Fruit fly (Drosophila melanogaster) whole organism, embryonic: Measurements from ENCODE around the gene feo.

Experiments
- BtbVII ChIP-seq: fragments of 200-800 bp; sonication (Bioruptor generic); optimal IDR thresholded peaks from 3 replicates; lab custom pipeline; 2017; ENCODE audit warnings: missing biosample characterization, mild to moderate bottlenecking, missing genetic modification characterization
- CG10654 ChIP-seq: fragments of 200-800 bp; sonication (Bioruptor generic); optimal IDR thresholded peaks from 2 replicates; lab custom pipeline; 2016; ENCODE audit warnings: missing biosample characterization, missing genetic modification characterization
- CG10979 ChIP-seq: fragments of 200-800 bp; sonication (Bioruptor generic); optimal IDR thresholded peaks from 2 replicates; lab custom pipeline; 2018; ENCODE audit warnings: missing biosample characterization, mild to moderate bottlenecking, missing genetic modification characterization, moderate library complexity
- CG12155 ChIP-seq: fragments of 200-800 bp; sonication (Bioruptor generic); optimal IDR thresholded peaks from 3 replicates; lab custom pipeline; 2016; ENCODE audit warnings: missing biosample characterization, missing genetic modification characterization
- CG12236 ChIP-seq: fragments of 200-800 bp; sonication (Bioruptor generic); optimal IDR thresholded peaks from 2 replicates; lab custom pipeline; 2016; ENCODE audit warnings: missing biosample characterization, missing genetic modification characterization
- CG14441 ChIP-seq: fragments of 200-800 bp; sonication (Bioruptor generic); IDR thresholded peaks from 2 replicates; pipeline ENCODE4 v1.3.6; 2022; ENCODE audit warnings: missing biosample characterization, missing genetic modification characterization
- CG1529 ChIP-seq: fragments of 200-800 bp; sonication (Bioruptor generic); optimal IDR thresholded peaks from 3 replicates; lab custom pipeline; 2018; ENCODE audit warnings: missing biosample characterization, missing genetic modification characterization
- CG15601 ChIP-seq: fragments of 200-800 bp; sonication (Bioruptor generic); optimal IDR thresholded peaks from 3 replicates; lab custom pipeline; 2019; ENCODE audit warnings: missing biosample characterization, mild to moderate bottlenecking, missing genetic modification characterization, moderate library complexity
- CG16863 ChIP-seq: fragments of 200-800 bp; sonication (Bioruptor generic); optimal IDR thresholded peaks from 3 replicates; lab custom pipeline; 2016; ENCODE audit warnings: missing biosample characterization, missing genetic modification characterization
- CG17829 ChIP-seq: fragments of 200-800 bp; optimal IDR thresholded peaks from 2 replicates; lab custom pipeline; 2019; ENCODE audit warnings: missing biosample characterization, mild to moderate bottlenecking, missing genetic modification characterization, moderate library complexity
- CG2889 ChIP-seq: fragments of 200-800 bp; sonication (Bioruptor generic); IDR thresholded peaks from 3 replicates; pipeline ENCODE4 v1.3.6; 2022; ENCODE audit warnings: missing biosample characterization, missing genetic modification characterization
- CG33213 ChIP-seq: fragments of 200-800 bp; sonication (Bioruptor generic); optimal IDR thresholded peaks from 3 replicates; lab custom pipeline; 2016; ENCODE audit warnings: missing biosample characterization, missing genetic modification characterization
- CG33557 ChIP-seq: fragments of 200-800 bp; sonication (Bioruptor generic); optimal IDR thresholded peaks from 2 replicates; lab custom pipeline; 2019; ENCODE audit warnings: missing biosample characterization, mild to moderate bottlenecking, missing genetic modification characterization, moderate library complexity
- CG34376 ChIP-seq: fragments of 200-800 bp; sonication (Bioruptor generic); optimal IDR thresholded peaks from 2 replicates; lab custom pipeline; 2018; ENCODE audit warnings: missing biosample characterization, mild to moderate bottlenecking, missing genetic modification characterization
- CG4328 ChIP-seq: fragments of 200-800 bp; sonication (Bioruptor generic); optimal IDR thresholded peaks from 3 replicates; lab custom pipeline; 2017; ENCODE audit warnings: missing biosample characterization, missing genetic modification reagents, missing genetic modification characterization
- CG6689 ChIP-seq: fragments of 200-800 bp; sonication (Bioruptor generic); IDR thresholded peaks from 2 replicates; pipeline ENCODE4 v1.3.6; 2022; ENCODE audit warnings: missing biosample characterization, missing genetic modification characterization
- CG8765 ChIP-seq: fragments of 200-800 bp; sonication (Bioruptor generic); IDR thresholded peaks from 2 replicates; pipeline ENCODE4 v1.3.6; 2022; ENCODE audit warnings: missing biosample characterization, missing genetic modification characterization
- CG9609 ChIP-seq: fragments of 200-800 bp; sonication (Bioruptor generic); optimal IDR thresholded peaks from 3 replicates; lab custom pipeline; 2016; ENCODE audit warnings: missing biosample characterization, missing genetic modification characterization
- D19B ChIP-seq: fragments of 200-800 bp; sonication (Bioruptor generic); optimal IDR thresholded peaks from 2 replicates; lab custom pipeline; 2017; ENCODE audit warnings: missing biosample characterization, mild to moderate bottlenecking, missing genetic modification characterization
- Dad ChIP-seq: fragments of 200-800 bp; sonication (Bioruptor generic); optimal IDR thresholded peaks from 3 replicates; lab custom pipeline; 2016; ENCODE audit warnings: missing biosample characterization, missing genetic modification characterization
- Dip2 ChIP-seq: fragments of 200-800 bp; sonication (Bioruptor generic); IDR thresholded peaks from 2 replicates; pipeline ENCODE4 v1.3.6; 2022; ENCODE audit warnings: missing biosample characterization, missing genetic modification characterization
- Doc2 ChIP-seq: fragments of 200-800 bp; sonication (Bioruptor generic); IDR thresholded peaks from 2 replicates; pipeline ENCODE4 v1.3.6; 2022; ENCODE audit warnings: missing biosample characterization, missing genetic modification characterization
- Dp ChIP-seq: fragments of 200-800 bp; sonication (Bioruptor generic); optimal IDR thresholded peaks from 2 replicates; lab custom pipeline; 2018; ENCODE audit warnings: missing biosample characterization, mild to moderate bottlenecking, missing genetic modification characterization, moderate library complexity
- Dref ChIP-seq: fragments of 200-800 bp; sonication (Bioruptor generic); IDR thresholded peaks from 2 replicates; pipeline ENCODE4 v1.3.6; 2022; ENCODE audit warnings: missing biosample characterization, missing genetic modification characterization
- H15 ChIP-seq: fragments of 200-800 bp; sonication (Bioruptor generic); IDR thresholded peaks from 3 replicates; pipeline ENCODE4 v1.3.6; 2022; ENCODE audit warnings: missing biosample characterization, missing genetic modification characterization
- MTF-1 ChIP-seq: fragments of 200-800 bp; sonication (Bioruptor generic); optimal IDR thresholded peaks from 2 replicates; lab custom pipeline; 2018; ENCODE audit warnings: missing biosample characterization, mild to moderate bottlenecking, missing genetic modification characterization, borderline replicate concordance
- Med ChIP-seq: fragments of 200-800 bp; sonication (Bioruptor generic); peaks from one replicate; lab custom pipeline; 2016; ENCODE audit warnings: missing biosample characterization, missing genetic modification characterization, mild to moderate bottlenecking, inconsistent platforms, moderate library complexity
- NC2α ChIP-seq: fragments of 200-800 bp; sonication (Bioruptor generic); optimal IDR thresholded peaks from 2 replicates; lab custom pipeline; 2016; ENCODE audit warnings: missing biosample characterization, missing genetic modification characterization
- Nf-YB ChIP-seq: fragments of 200-800 bp; sonication (Bioruptor generic); optimal IDR thresholded peaks from 3 replicates; lab custom pipeline; 2019; ENCODE audit warnings: missing biosample characterization, mild to moderate bottlenecking, missing genetic modification characterization, moderate library complexity
- Sin3A ChIP-seq: fragments of >200 bp; optimal IDR thresholded peaks from 2 replicates; lab custom pipeline; 2018
- Sry-β ChIP-seq: fragments of 200-800 bp; sonication (Bioruptor generic); optimal IDR thresholded peaks from 2 replicates; lab custom pipeline; 2018; ENCODE audit warnings: missing biosample characterization, mild to moderate bottlenecking, missing genetic modification characterization, moderate library complexity
- TFAM ChIP-seq: fragments of 200-800 bp; sonication (Bioruptor generic); optimal IDR thresholded peaks from 2 replicates; lab custom pipeline; 2017; ENCODE audit warnings: missing biosample characterization, missing genetic modification characterization, inconsistent platforms
- caup ChIP-seq: fragments of 200-800 bp; sonication (Bioruptor generic); optimal IDR thresholded peaks from 3 replicates; lab custom pipeline; 2017; ENCODE audit warnings: missing biosample characterization, mild to moderate bottlenecking, missing genetic modification characterization, moderate library complexity; ENCODE audit not compliant: severe bottlenecking
- dpn ChIP-seq, 2 experiments: fragments of 200-800 bp; sonication (Bioruptor generic); optimal IDR thresholded peaks; 3 replicates each; lab custom pipeline; 2016; ENCODE audit warnings: missing biosample characterization in 2 of 2, missing genetic modification characterization in 2 of 2
- fd64A ChIP-seq: fragments of 200-800 bp; sonication (Bioruptor generic); optimal IDR thresholded peaks from 3 replicates; lab custom pipeline; 2018; ENCODE audit warnings: missing biosample characterization, mild to moderate bottlenecking, missing genetic modification characterization
- fru ChIP-seq: fragments of >200 bp; optimal IDR thresholded peaks from 2 replicates; lab custom pipeline; 2017
- gcm ChIP-seq: fragments of 200-800 bp; sonication (Bioruptor generic); optimal IDR thresholded peaks from 2 replicates; lab custom pipeline; 2019; ENCODE audit warnings: missing biosample characterization, mild to moderate bottlenecking, missing genetic modification characterization, moderate library complexity
- grau ChIP-seq: fragments of 200-800 bp; optimal IDR thresholded peaks from 3 replicates; lab custom pipeline; 2019; ENCODE audit warnings: missing biosample characterization, mild to moderate bottlenecking, missing genetic modification characterization, moderate library complexity
- gsb-n ChIP-seq: fragments of 200-800 bp; sonication (Bioruptor generic); optimal IDR thresholded peaks from 3 replicates; lab custom pipeline; 2018; ENCODE audit warnings: missing biosample characterization, mild to moderate bottlenecking, missing genetic modification characterization
- hkb ChIP-seq, 2 experiments: fragments of 200-800 bp in 1 of 2; fragments of >200 bp in 1 of 2; sonication (Bioruptor generic) in 1 of 2; IDR thresholded peaks in 1 of 2; optimal IDR thresholded peaks in 1 of 2; 2 replicates each; pipeline versions ENCODE4 v1.3.6 to Lab custom; 2017 to 2022; ENCODE audit warnings: missing biosample characterization in 1 of 2, missing genetic modification characterization in 1 of 2
- insv ChIP-seq, 2 experiments: fragments of 200-800 bp; sonication (Bioruptor generic); optimal IDR thresholded peaks; 3 replicates each; lab custom pipeline; 2016 to 2018; ENCODE audit warnings: missing biosample characterization in 2 of 2, missing genetic modification characterization in 2 of 2
- knrl ChIP-seq: fragments of 200-800 bp; sonication (Bioruptor generic); IDR thresholded peaks from 3 replicates; pipeline ENCODE4 v1.3.6; 2022; ENCODE audit warnings: missing biosample characterization, missing genetic modification characterization; ENCODE audit not compliant: partially characterized antibody
- lov ChIP-seq, 2 experiments: fragments of 200-800 bp in 1 of 2; fragments of >200 bp in 1 of 2; sonication (Bioruptor generic) in 1 of 2; IDR thresholded peaks in 1 of 2; optimal IDR thresholded peaks in 1 of 2; 2 replicates in 1 of 2; 3 replicates in 1 of 2; pipeline versions ENCODE4 v1.3.6 to Lab custom; 2017 to 2022; ENCODE audit warnings: missing biosample characterization in 1 of 2, missing genetic modification characterization in 1 of 2
- oc ChIP-seq: fragments of 200-800 bp; sonication (Bioruptor generic); optimal IDR thresholded peaks from 2 replicates; lab custom pipeline; 2018; ENCODE audit warnings: missing biosample characterization, mild to moderate bottlenecking, missing genetic modification characterization, moderate library complexity
- seq ChIP-seq: fragments of 200-800 bp; sonication (Bioruptor generic); IDR thresholded peaks from 2 replicates; pipeline ENCODE4 v1.3.6; 2022; ENCODE audit warnings: missing biosample characterization, missing genetic modification characterization
- tgo ChIP-seq: fragments of 200-800 bp; sonication (Bioruptor generic); IDR thresholded peaks from 3 replicates; pipeline ENCODE4 v1.3.6; 2022; ENCODE audit warnings: missing biosample characterization, missing genetic modification characterization
- unpg ChIP-seq: fragments of 200-800 bp; sonication (Bioruptor generic); optimal IDR thresholded peaks from 3 replicates; lab custom pipeline; 2018; ENCODE audit warnings: missing biosample characterization, mild to moderate bottlenecking, missing genetic modification characterization, moderate library complexity
- vvl ChIP-seq: fragments of 200-800 bp; sonication (Bioruptor generic); IDR thresholded peaks from 2 replicates; pipeline ENCODE4 v1.3.6; 2022; ENCODE audit warnings: missing biosample characterization, missing genetic modification characterization
- z ChIP-seq: fragments of 200-800 bp; sonication (Bioruptor generic); IDR thresholded peaks from 3 replicates; pipeline ENCODE4 v1.3.6; 2022; ENCODE audit warnings: missing biosample characterization, missing genetic modification characterization
- zen2 ChIP-seq: fragments of 200-800 bp; sonication (Bioruptor generic); IDR thresholded peaks from 3 replicates; pipeline ENCODE4 v1.3.6; 2022; ENCODE audit warnings: missing biosample characterization, missing genetic modification characterization; ENCODE audit not compliant: partially characterized antibody

Gene feo

DNA sequence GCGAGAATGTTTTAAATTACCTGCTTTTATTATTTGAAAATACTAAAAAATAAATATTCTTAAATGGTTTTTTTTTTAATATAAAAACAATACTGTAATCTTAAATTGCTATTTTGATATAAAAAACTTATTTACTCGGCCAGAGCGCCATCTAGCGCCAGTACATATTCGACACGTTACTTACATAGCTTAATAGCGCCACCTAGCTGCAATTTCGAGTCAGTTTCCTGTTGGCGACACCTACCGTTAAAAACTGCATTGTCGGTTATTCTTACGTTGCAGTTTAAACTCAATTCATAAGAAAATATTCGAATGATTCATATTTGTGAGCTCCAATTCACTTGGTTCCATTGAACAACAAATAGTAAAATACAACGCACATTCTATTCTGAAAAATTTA, 22.3 kb downstream of the feo start (continued):
- TF ChIP-seq BtbVII (peak; percentile 22), H15 (GFP tag; lab: Robert Waterston, UW) (peak; percentile 46; the same call in 1 of the 3 replicates), zen2 (no peak), CG15601 (tag; lab: Kevin White, UChicago) (peak; percentile 53), CG34376 (no peak), CG6689 (GFP tag; lab: Robert Waterston, UW) (no peak), CG16863 (peak; percentile 50), Dip2 (GFP tag; lab: Robert Waterston, UW) (no peak), oc (tag; lab: Kevin White, UChicago) (no peak), lov (optimal IDR thresholded peaks at IDR 0.05; lab: Kevin White, UChicago) (no peak), lov (GFP tag; IDR thresholded peaks at IDR 0.05; lab: Robert Waterston, UW) (no peak), dpn (GFP tag; optimal IDR thresholded peaks at IDR 0.05; lab: Kevin White, UChicago) (peak; percentile 71), MTF-1 (GFP tag; lab: Kevin White, UChicago) (peak; percentile 17), vvl (GFP tag; lab: Robert Waterston, UW) (peak; percentile 75; the same call in 1 of the 2 replicates), seq (GFP tag; lab: Robert Waterston, UW) (no peak), Dad (GFP tag; lab: Kevin White, UChicago) (peak; percentile 25), Dref (GFP tag; lab: Robert Waterston, UW) (no peak), fru (lab: Kevin White, UChicago) (no peak), CG4328 (GFP tag; lab: Kevin White, UChicago) (peak; percentile 33), insv (GFP tag; optimal IDR thresholded peaks at IDR 0.05; lab: Kevin White, UChicago) (peak in 1 of 2 experiments; percentile 56), CG33557 (GFP tag; lab: Kevin White, UChicago) (peak; percentile 35), TFAM (GFP tag; lab: Kevin White, UChicago) (no peak), knrl (GFP tag; lab: Robert Waterston, UW) (peak; percentile 38; the same call in 1 of the 3 replicates), CG10979 (tag; lab: Kevin White, UChicago) (peak; percentile 33), unpg (GFP tag; lab: Kevin White, UChicago) (peak; percentile 58), Nf-YB (no peak), Doc2 (GFP tag; lab: Robert Waterston, UW) (no peak), CG10654 (GFP tag; lab: Kevin White, UChicago) (peak; percentile 27), CG2889 (GFP tag; lab: Robert Waterston, UW) (no peak), CG9609 (GFP tag; lab: Kevin White, UChicago) (peak; percentile 47), hkb (optimal IDR thresholded peaks at IDR 0.05; lab: Kevin White, UChicago) (no peak), hkb (GFP tag; IDR thresholded peaks at IDR 0.05; lab: Robert Waterston, UW) (peak; percentile 12; the same call in 1 of the 2 replicates), CG14441 (GFP tag; lab: Robert Waterston, UW) (peak; percentile 75), caup (GFP tag; lab: Kevin White, UChicago) (peak; percentile 66), tgo (GFP tag; lab: Robert Waterston, UW) (peak; percentile 64; the same call in 2 of the 3 replicates), gsb-n (peak; percentile 31), CG12236 (no peak), gcm (no peak), Med (GFP tag; lab: Kevin White, UChicago) (peak; percentile 96), CG1529 (no peak), grau (tag; lab: Kevin White, UChicago) (peak; percentile 69), CG8765 (0 out of 2 replicates have a peak, but pooled peaks have one; percentile 6), z (GFP tag; lab: Robert Waterston, UW) (no peak), CG12155 (GFP tag; lab: Kevin White, UChicago) (peak; percentile 50), CG33213 (GFP tag; lab: Kevin White, UChicago) (peak; percentile 77), Dp (GFP tag; lab: Kevin White, UChicago) (peak; percentile 13), CG17829 (tag; lab: Kevin White, UChicago) (peak; percentile 70), Sin3A (no peak), NC2α (no peak), Sry-β (no peak), fd64A (GFP tag; lab: Kevin White, UChicago) (no peak), D19B (GFP tag; lab: Kevin White, UChicago) (no peak)
